Worm (Caenorhabditis elegans): Measurements from ENCODE around the gene rpl-11.2.

Gene rpl-11.2

DNA sequence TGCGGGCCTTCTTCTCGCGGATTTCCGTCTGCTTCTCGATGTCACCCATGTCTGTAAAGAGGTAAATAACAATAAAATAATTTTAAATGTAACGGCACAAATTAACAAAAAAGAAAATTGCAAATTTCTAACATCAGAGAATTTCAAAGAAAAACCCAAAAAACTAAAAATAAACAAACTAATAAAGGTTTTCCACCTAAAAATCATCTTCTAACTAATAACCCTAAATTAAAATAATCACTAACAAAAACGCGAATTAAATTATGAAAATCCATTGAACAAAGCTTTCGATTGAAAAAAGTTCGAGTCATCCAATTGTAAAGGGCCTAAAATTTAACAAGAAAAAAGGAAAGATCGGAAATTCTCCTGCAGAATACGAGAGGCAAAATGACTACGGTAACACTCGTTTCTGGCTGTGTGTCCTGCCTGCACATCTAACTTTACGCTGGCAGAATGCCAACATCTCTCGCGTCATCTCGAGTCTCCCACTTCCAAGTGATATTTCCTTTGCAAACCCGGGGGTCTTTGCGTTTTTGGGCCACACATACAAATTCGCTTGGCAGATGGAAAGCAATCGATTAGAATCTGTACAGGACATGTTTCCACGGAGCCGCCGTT, at the start of gene rpl-11.2:
TSS of gene rpl-11.2 (minus strand) at position 51 of the 618 bp plus-strand sequence.
- TF ChIP-seq hmg-20 (GFP tag; IDR thresholded peaks at IDR 0.05) (peak; percentile 74; the same call in 1 of the 2 replicates), ceh-27 (GFP tag; optimal IDR thresholded peaks at IDR 0.05) (peak; percentile 95), akir-1 (GFP tag; optimal IDR thresholded peaks at IDR 0.05) (no peak), aptf-2 (GFP tag; conservative IDR thresholded peaks at IDR 0.05) (no peak), nfya-1 (tag; optimal IDR thresholded peaks at IDR 0.05; ENCODE audit: borderline replicate concordance, insufficient read depth) (no peak), dpl-1 (GFP tag; optimal IDR thresholded peaks at IDR 0.05) (no peak), Y79H2A.3 (GFP tag; conservative IDR thresholded peaks at IDR 0.05) (no peak), zim-3 (tag; optimal IDR thresholded peaks at IDR 0.05) (no peak), tlf-1 (GFP tag; optimal IDR thresholded peaks at IDR 0.05) (peak; percentile 79), F57C9.4 (tag; optimal IDR thresholded peaks at IDR 0.05) (no peak), somi-1 (GFP tag; optimal IDR thresholded peaks at IDR 0.05) (peak; percentile 66), Y95B8A.8 (GFP tag; IDR thresholded peaks at IDR 0.05) (no peak), chd-7 (tag; optimal IDR thresholded peaks at IDR 0.05) (no peak), dox-1 (GFP tag; IDR thresholded peaks at IDR 0.05) (no peak; the same call in 1 of the 2 replicates), T26A5.8 (tag; optimal IDR thresholded peaks at IDR 0.05) (no peak), ceh-40 (GFP tag; IDR thresholded peaks at IDR 0.05) (no peak), mcd-1 (GFP tag; IDR thresholded peaks at IDR 0.05) (peak; percentile 78; the same call in 1 of the 2 replicates), snpc-1.1 (tag; optimal IDR thresholded peaks at IDR 0.05; ENCODE audit: insufficient read depth) (no peak), hrde-1 (tag; optimal IDR thresholded peaks at IDR 0.05; ENCODE audit: borderline replicate concordance) (no peak), cebp-2 (GFP tag; IDR thresholded peaks at IDR 0.05) (no peak), B0261.1 (tag; optimal IDR thresholded peaks at IDR 0.05) (peak; percentile 6), B0019.2 (GFP tag; conservative IDR thresholded peaks at IDR 0.05) (no peak), ceh-91 (GFP tag; IDR thresholded peaks at IDR 0.05) (no peak), ztf-25 (GFP tag; IDR thresholded peaks at IDR 0.05) (no peak), K12H6.12 (tag; optimal IDR thresholded peaks at IDR 0.05) (peak; percentile 92), dpff-1 (tag; optimal IDR thresholded peaks at IDR 0.05) (no peak), fkh-3 (tag; optimal IDR thresholded peaks at IDR 0.05) (no peak), rec-8 (tag; optimal IDR thresholded peaks at IDR 0.05) (no peak), xnd-1 (tag; optimal IDR thresholded peaks at IDR 0.05) (no peak), Y53G8AR.9 (GFP tag; conservative IDR thresholded peaks at IDR 0.05) (no peak; the same call in 1 of the 2 replicates), F49E8.2 (tag; optimal IDR thresholded peaks at IDR 0.05; ENCODE audit: insufficient read depth) (no peak), ccch-3 (GFP tag; optimal IDR thresholded peaks at IDR 0.05) (no peak), tbp1 (GFP tag; optimal IDR thresholded peaks at IDR 0.05) (no peak), attf-3 (GFP tag; conservative IDR thresholded peaks at IDR 0.05) (no peak), F39B2.1 (GFP tag; IDR thresholded peaks at IDR 0.05) (no peak), lin-54 (GFP tag; optimal IDR thresholded peaks at IDR 0.05) (peak; percentile 63), lin-35 (GFP tag; optimal IDR thresholded peaks at IDR 0.05) (peak in 1 of 3 experiments; percentile 88), ets-4 (GFP tag; optimal IDR thresholded peaks at IDR 0.05) (peak; percentile 52), madf-8 (GFP tag; conservative IDR thresholded peaks at IDR 0.05) (no peak), Y53F4B.3 (GFP tag; IDR thresholded peaks at IDR 0.05) (no peak), atf-7 (tag; optimal IDR thresholded peaks at IDR 0.05) (peak; percentile 85), him-1 (tag; optimal IDR thresholded peaks at IDR 0.05) (no peak), nhr-90 (tag; optimal IDR thresholded peaks at IDR 0.05) (peak; percentile 24), madf-3 (GFP tag; IDR thresholded peaks at IDR 0.05) (0 out of 2 replicates have a peak, but pooled peaks have one; percentile 72), ZK185.1 (tag; optimal IDR thresholded peaks at IDR 0.05; ENCODE audit: poor library complexity, severe bottlenecking) (peak; percentile 89), T07F8.4 (tag; optimal IDR thresholded peaks at IDR 0.05) (no peak), zfh-2 (GFP tag; conservative IDR thresholded peaks at IDR 0.05) (no peak)
